Fruit fly (Drosophila melanogaster) whole organism, embryonic: Measurements from ENCODE around the gene CG14153.

Source experiments
- ATbp ChIP-seq: fragments of 200-800 bp; sonication (Bioruptor generic); optimal IDR thresholded peaks from 2 replicates; lab custom pipeline; 2017; ENCODE audit warnings: missing biosample characterization, mild to moderate bottlenecking, missing genetic modification characterization, missing genetic modification reagents
- Asciz ChIP-seq: fragments of 200-800 bp; sonication (Bioruptor generic); optimal IDR thresholded peaks from 2 replicates; lab custom pipeline; 2017; ENCODE audit warnings: missing biosample characterization, mild to moderate bottlenecking, missing genetic modification characterization, missing genetic modification reagents
- Bteb2 ChIP-seq: fragments of 200-800 bp; sonication (Bioruptor generic); optimal IDR thresholded peaks from 2 replicates; lab custom pipeline; 2016; ENCODE audit warnings: missing biosample characterization, missing genetic modification characterization
- CG10959 ChIP-seq: fragments of 200-800 bp; sonication (Bioruptor generic); IDR thresholded peaks from 2 replicates; pipeline ENCODE4 v1.3.6; 2022; ENCODE audit warnings: missing biosample characterization, missing genetic modification characterization
- CG11696 ChIP-seq: fragments of 200-800 bp; sonication (Bioruptor generic); IDR thresholded peaks from 2 replicates; pipeline ENCODE4 v1.3.6; 2022; ENCODE audit warnings: missing biosample characterization, missing genetic modification characterization
- CG11723 ChIP-seq: fragments of 200-800 bp; sonication (Bioruptor generic); optimal IDR thresholded peaks from 2 replicates; lab custom pipeline; 2017; ENCODE audit warnings: missing biosample characterization, mild to moderate bottlenecking, missing genetic modification characterization
- CG18476 ChIP-seq: fragments of 200-800 bp; sonication (Bioruptor generic); optimal IDR thresholded peaks from 2 replicates; lab custom pipeline; 2016; ENCODE audit warnings: missing biosample characterization, mild to moderate bottlenecking, missing genetic modification characterization
- CG18599 ChIP-seq: fragments of 200-800 bp; sonication (Bioruptor generic); optimal IDR thresholded peaks from 3 replicates; lab custom pipeline; 2017; ENCODE audit warnings: missing biosample characterization, missing genetic modification characterization, mild to moderate bottlenecking, moderate library complexity, missing genetic modification reagents
- CG18764 ChIP-seq: fragments of 200-800 bp; sonication (Bioruptor generic); optimal IDR thresholded peaks from 3 replicates; lab custom pipeline; 2016; ENCODE audit warnings: missing biosample characterization, missing genetic modification characterization
- CG2889 ChIP-seq: fragments of 200-800 bp; sonication (Bioruptor generic); IDR thresholded peaks from 3 replicates; pipeline ENCODE4 v1.3.6; 2022; ENCODE audit warnings: missing biosample characterization, missing genetic modification characterization
- CG30431 ChIP-seq: fragments of 200-800 bp; sonication (Bioruptor generic); optimal IDR thresholded peaks from 2 replicates; lab custom pipeline; 2017; ENCODE audit warnings: missing biosample characterization, missing genetic modification characterization
- CG3281 ChIP-seq: fragments of 200-800 bp; sonication (Bioruptor generic); optimal IDR thresholded peaks from 3 replicates; lab custom pipeline; 2017; ENCODE audit warnings: missing biosample characterization, mild to moderate bottlenecking, missing genetic modification characterization
- CG4328 ChIP-seq: fragments of 200-800 bp; sonication (Bioruptor generic); optimal IDR thresholded peaks from 3 replicates; lab custom pipeline; 2017; ENCODE audit warnings: missing biosample characterization, missing genetic modification reagents, missing genetic modification characterization
- CG4360 ChIP-seq: fragments of 200-800 bp; sonication (Bioruptor generic); IDR thresholded peaks from 2 replicates; pipeline ENCODE4 v1.3.6; 2022; ENCODE audit warnings: missing biosample characterization, missing genetic modification characterization
- CG5953 ChIP-seq: fragments of 200-800 bp; sonication (Bioruptor generic); IDR thresholded peaks from 2 replicates; pipeline ENCODE4 v1.3.6; 2022; ENCODE audit warnings: missing biosample characterization, missing genetic modification characterization
- CG7786 ChIP-seq: fragments of 200-800 bp; sonication (Bioruptor generic); optimal IDR thresholded peaks from 2 replicates; lab custom pipeline; 2016; ENCODE audit warnings: missing biosample characterization, missing genetic modification characterization
- CG7928 ChIP-seq: fragments of 200-800 bp; sonication (Bioruptor generic); optimal IDR thresholded peaks from 2 replicates; lab custom pipeline; 2017; ENCODE audit warnings: missing biosample characterization, mild to moderate bottlenecking, missing genetic modification characterization
- CG8478 ChIP-seq: fragments of >200 bp; optimal IDR thresholded peaks from 2 replicates; lab custom pipeline; 2018
- CG8765 ChIP-seq: fragments of 200-800 bp; sonication (Bioruptor generic); IDR thresholded peaks from 2 replicates; pipeline ENCODE4 v1.3.6; 2022; ENCODE audit warnings: missing biosample characterization, missing genetic modification characterization
- CG9609 ChIP-seq: fragments of 200-800 bp; sonication (Bioruptor generic); optimal IDR thresholded peaks from 3 replicates; lab custom pipeline; 2016; ENCODE audit warnings: missing biosample characterization, missing genetic modification characterization
- D19A ChIP-seq: fragments of 200-800 bp; optimal IDR thresholded peaks from 3 replicates; lab custom pipeline; 2019; ENCODE audit warnings: missing biosample characterization, mild to moderate bottlenecking, missing genetic modification characterization, moderate library complexity
- Dll ChIP-seq: fragments of 200-800 bp; sonication (Bioruptor generic); IDR thresholded peaks from 4 replicates; pipeline ENCODE4 v1.3.6; 2022; ENCODE audit warnings: missing biosample characterization, missing genetic modification characterization; ENCODE audit not compliant: partially characterized antibody
- GATAe ChIP-seq: fragments of 200-800 bp; sonication (Bioruptor generic); conservative IDR thresholded peaks from 2 replicates; pipeline ENCODE4 v1.3.6; 2022; ENCODE audit warnings: missing biosample characterization, missing genetic modification characterization
- H15 ChIP-seq: fragments of 200-800 bp; sonication (Bioruptor generic); IDR thresholded peaks from 3 replicates; pipeline ENCODE4 v1.3.6; 2022; ENCODE audit warnings: missing biosample characterization, missing genetic modification characterization
- HLHmδ ChIP-seq: fragments of 200-800 bp; sonication (Bioruptor generic); optimal IDR thresholded peaks from 2 replicates; lab custom pipeline; 2018; ENCODE audit warnings: missing biosample characterization, mild to moderate bottlenecking, missing genetic modification characterization, moderate library complexity
- Hmr ChIP-seq: fragments of 200-800 bp; sonication (Bioruptor generic); optimal IDR thresholded peaks from 3 replicates; lab custom pipeline; 2017; ENCODE audit warnings: mild to moderate bottlenecking, missing biosample characterization, missing genetic modification reagents, missing genetic modification characterization
- Lpt ChIP-seq: fragments of >200 bp; optimal IDR thresholded peaks from 2 replicates; lab custom pipeline; 2018; ENCODE audit warnings: missing biosample characterization, missing genetic modification characterization
- Mes4 ChIP-seq: fragments of 200-800 bp; sonication (Bioruptor generic); optimal IDR thresholded peaks from 2 replicates; lab custom pipeline; 2016; ENCODE audit warnings: missing biosample characterization, missing genetic modification characterization
- NC2β ChIP-seq: fragments of 200-800 bp; sonication (Bioruptor generic); optimal IDR thresholded peaks from 2 replicates; lab custom pipeline; 2016; ENCODE audit warnings: missing biosample characterization, missing genetic modification characterization
- Six4 ChIP-seq: fragments of 200-800 bp; sonication (Bioruptor generic); optimal IDR thresholded peaks from 2 replicates; lab custom pipeline; 2016; ENCODE audit warnings: missing biosample characterization, missing genetic modification characterization
- Trl ChIP-seq, 3 experiments: fragments of >200 bp in 2 of 3; fragments of 200-800 bp in 1 of 3; sonication (Bioruptor generic) in 1 of 3; optimal IDR thresholded peaks; 2 replicates in 1 of 3; 3 replicates in 2 of 3; lab custom pipeline; 2016 to 2017; ENCODE audit warnings: missing biosample characterization in 1 of 3, missing genetic modification characterization in 1 of 3
- bsh ChIP-seq, 2 experiments: fragments of 200-800 bp; sonication (Bioruptor generic); optimal IDR thresholded peaks; 2 replicates each; lab custom pipeline; 2017 to 2018; ENCODE audit warnings: mild to moderate bottlenecking in 2 of 2, missing biosample characterization in 2 of 2, missing genetic modification characterization in 2 of 2, moderate library complexity in 1 of 2
- croc ChIP-seq: fragments of 200-800 bp; sonication (Bioruptor generic); conservative IDR thresholded peaks from 3 replicates; pipeline ENCODE4 v1.3.6; 2022; ENCODE audit warnings: missing biosample characterization, missing genetic modification characterization
- ftz-f1 ChIP-seq: fragments of 200-800 bp; sonication (Bioruptor generic); optimal IDR thresholded peaks from 2 replicates; lab custom pipeline; 2016; ENCODE audit warnings: missing biosample characterization, missing genetic modification characterization
- gce ChIP-seq: fragments of 200-800 bp; sonication (Bioruptor generic); IDR thresholded peaks from 3 replicates; pipeline ENCODE4 v1.3.6; 2022; ENCODE audit warnings: missing biosample characterization, missing genetic modification characterization
- gem ChIP-seq: fragments of 200-800 bp; sonication (Bioruptor generic); optimal IDR thresholded peaks from 2 replicates; lab custom pipeline; 2019; ENCODE audit warnings: missing biosample characterization, mild to moderate bottlenecking, missing genetic modification characterization, moderate library complexity
- gsb ChIP-seq: fragments of 200-800 bp; sonication (Bioruptor generic); IDR thresholded peaks from 2 replicates; pipeline ENCODE4 v1.3.6; 2022; ENCODE audit warnings: missing biosample characterization, missing genetic modification characterization
- ham ChIP-seq: fragments of 200-800 bp; sonication (Bioruptor generic); IDR thresholded peaks from 2 replicates; pipeline ENCODE4 v1.3.6; 2022; ENCODE audit warnings: missing biosample characterization, missing genetic modification characterization
- her ChIP-seq: fragments of 200-800 bp; sonication (Bioruptor generic); optimal IDR thresholded peaks from 2 replicates; lab custom pipeline; 2016; ENCODE audit warnings: missing biosample characterization, missing genetic modification characterization
- ind ChIP-seq: fragments of 200-800 bp; sonication (Bioruptor generic); optimal IDR thresholded peaks from 3 replicates; lab custom pipeline; 2016; ENCODE audit warnings: missing biosample characterization, missing genetic modification characterization
- lbe ChIP-seq: fragments of 200-800 bp; sonication (Bioruptor generic); optimal IDR thresholded peaks from 2 replicates; lab custom pipeline; 2016; ENCODE audit warnings: missing biosample characterization, mild to moderate bottlenecking, missing genetic modification characterization
- nau ChIP-seq: fragments of 200-800 bp; sonication (Bioruptor generic); optimal IDR thresholded peaks from 3 replicates; lab custom pipeline; 2017; ENCODE audit warnings: missing biosample characterization, mild to moderate bottlenecking, missing genetic modification characterization, missing genetic modification reagents
- nerfin-1 ChIP-seq: fragments of 200-800 bp; sonication (Bioruptor generic); optimal IDR thresholded peaks from 3 replicates; lab custom pipeline; 2019; ENCODE audit warnings: missing biosample characterization, mild to moderate bottlenecking, missing genetic modification characterization, moderate library complexity
- odd ChIP-seq: fragments of 200-800 bp; sonication (Bioruptor generic); optimal IDR thresholded peaks from 2 replicates; lab custom pipeline; 2017; ENCODE audit warnings: missing biosample characterization, mild to moderate bottlenecking, missing genetic modification characterization
- pb ChIP-seq: fragments of 200-800 bp; sonication (Bioruptor generic); optimal IDR thresholded peaks from 3 replicates; lab custom pipeline; 2016; ENCODE audit warnings: missing biosample characterization, missing genetic modification characterization
- pfk ChIP-seq: fragments of 200-800 bp; sonication (Bioruptor generic); optimal IDR thresholded peaks from 2 replicates; lab custom pipeline; 2018; ENCODE audit warnings: missing biosample characterization, mild to moderate bottlenecking, missing genetic modification characterization, moderate library complexity
- sd ChIP-seq: fragments of 200-800 bp; sonication (Bioruptor generic); optimal IDR thresholded peaks from 3 replicates; lab custom pipeline; 2018; ENCODE audit warnings: missing biosample characterization, mild to moderate bottlenecking, missing genetic modification characterization, moderate library complexity
- slbo ChIP-seq: fragments of 200-800 bp; sonication (Bioruptor generic); IDR thresholded peaks from 2 replicates; pipeline ENCODE4 v1.3.6; 2022; ENCODE audit warnings: missing biosample characterization, missing genetic modification characterization
- ssp ChIP-seq: fragments of 200-800 bp; sonication (Bioruptor generic); IDR thresholded peaks from 2 replicates; pipeline ENCODE4 v1.3.6; 2022; ENCODE audit warnings: missing biosample characterization, missing genetic modification characterization
- toy ChIP-seq: fragments of 200-800 bp; sonication (Bioruptor generic); IDR thresholded peaks from 2 replicates; pipeline ENCODE4 v1.3.6; 2022; ENCODE audit warnings: missing biosample characterization, missing genetic modification characterization
- wek ChIP-seq: fragments of 200-800 bp; sonication (Bioruptor generic); optimal IDR thresholded peaks from 3 replicates; lab custom pipeline; 2018; ENCODE audit warnings: missing biosample characterization, mild to moderate bottlenecking, missing genetic modification characterization, moderate library complexity

CG14153 gene

dm6 chr3L:10683899-10684340, 40.6 kb downstream of the CG14153 start (continued):
- TF ChIP-seq pfk (no peak), GATAe (GFP tag; lab: Robert Waterston, UW) (no peak), CG30431 (GFP tag; lab: Kevin White, UChicago) (peak; percentile 40), bsh (GFP tag; optimal IDR thresholded peaks at IDR 0.05; lab: Kevin White, UChicago) (peak; percentile 12 to 16), CG8765 (no peak), Dll (GFP tag; lab: Robert Waterston, UW) (no peak), Trl (optimal IDR thresholded peaks at IDR 0.05; lab: Kevin White, UChicago) (no peak), Trl (GFP tag; optimal IDR thresholded peaks at IDR 0.05; lab: Kevin White, UChicago) (peak; percentile 82), Bteb2 (GFP tag; lab: Kevin White, UChicago) (no peak), CG9609 (GFP tag; lab: Kevin White, UChicago) (peak; percentile 32), CG2889 (GFP tag; lab: Robert Waterston, UW) (no peak), gce (no peak; the same call in 2 of the 3 replicates), nau (GFP tag; lab: Kevin White, UChicago) (peak; percentile 63), CG10959 (GFP tag; lab: Robert Waterston, UW) (0 out of 2 replicates have a peak, but pooled peaks have one; percentile 27), CG4328 (no peak), ham (GFP tag; lab: Robert Waterston, UW) (no peak), lbe (GFP tag; lab: Kevin White, UChicago) (no peak), H15 (GFP tag; lab: Robert Waterston, UW) (peak; percentile 71; the same call in 2 of the 3 replicates), Hmr (GFP tag; lab: Kevin White, UChicago) (peak; percentile 60), ssp (GFP tag; lab: Robert Waterston, UW) (peak; percentile 56), CG7928 (GFP tag; lab: Kevin White, UChicago) (peak; percentile 29), CG18599 (GFP tag; lab: Kevin White, UChicago) (peak; percentile 65), pb (GFP tag; lab: Kevin White, UChicago) (peak; percentile 83), Asciz (peak; percentile 48), CG5953 (GFP tag; lab: Robert Waterston, UW) (no peak), Mes4 (GFP tag; lab: Kevin White, UChicago) (peak; percentile 59), CG4360 (GFP tag; lab: Robert Waterston, UW) (no peak), HLHmδ (GFP tag; lab: Kevin White, UChicago) (no peak), sd (tag; lab: Kevin White, UChicago) (no peak), slbo (GFP tag; lab: Robert Waterston, UW) (peak; percentile 56), toy (GFP tag; lab: Robert Waterston, UW) (no peak), wek (no peak), gsb (GFP tag; lab: Robert Waterston, UW) (peak; percentile 51; the same call in 1 of the 2 replicates), nerfin-1 (peak; percentile 54), CG11696 (GFP tag; lab: Robert Waterston, UW) (no peak), Six4 (peak; percentile 46), CG3281 (peak; percentile 64), ftz-f1 (GFP tag; lab: Kevin White, UChicago) (no peak), gem (tag; lab: Kevin White, UChicago) (peak; percentile 83), CG11723 (GFP tag; lab: Kevin White, UChicago) (peak; percentile 21), Lpt (no peak), odd (GFP tag; lab: Kevin White, UChicago) (peak; percentile 26), D19A (tag; lab: Kevin White, UChicago) (no peak), CG18476 (peak; percentile 54), CG8478 (lab: Kevin White, UChicago) (no peak), NC2β (GFP tag; lab: Kevin White, UChicago) (peak; percentile 22), her (GFP tag; lab: Kevin White, UChicago) (peak; percentile 67), ind (GFP tag; lab: Kevin White, UChicago) (peak; percentile 80), ATbp (GFP tag; lab: Kevin White, UChicago) (peak; percentile 70), CG7786 (GFP tag; lab: Kevin White, UChicago) (peak; percentile 57), croc (peak; percentile 43; the same call in 1 of the 3 replicates), CG18764 (GFP tag; lab: Kevin White, UChicago) (peak; percentile 53)
